Fruit fly (Drosophila melanogaster) whole organism, adult: ENCODE data around the gene RpS15Aa.

Experiments
- CG11617 ChIP-seq: fragments of 200-800 bp; sonication (Bioruptor generic); optimal IDR thresholded peaks from 2 replicates; lab custom pipeline; 2017; ENCODE audit warnings: mild to moderate bottlenecking, missing biosample characterization, missing genetic modification reagents, missing genetic modification characterization
- CG12768 ChIP-seq: fragments of 200-800 bp; sonication (Bioruptor generic); optimal IDR thresholded peaks from 2 replicates; lab custom pipeline; 2017; ENCODE audit warnings: missing biosample characterization, missing genetic modification characterization, mild to moderate bottlenecking, moderate library complexity, missing genetic modification reagents
- CG14711 ChIP-seq: fragments of 200-800 bp; sonication (Bioruptor generic); optimal IDR thresholded peaks from 2 replicates; lab custom pipeline; 2018; ENCODE audit warnings: missing biosample characterization, mild to moderate bottlenecking, missing genetic modification characterization, moderate library complexity
- CG7101 ChIP-seq: fragments of 200-800 bp; sonication (Bioruptor generic); optimal IDR thresholded peaks from 2 replicates; lab custom pipeline; 2018; ENCODE audit warnings: missing biosample characterization, mild to moderate bottlenecking, missing genetic modification characterization, moderate library complexity
- Hr96 ChIP-seq: fragments of 200-800 bp; sonication (Bioruptor generic); optimal IDR thresholded peaks from 2 replicates; lab custom pipeline; 2016; ENCODE audit warnings: missing biosample characterization, missing genetic modification characterization
- bab1 ChIP-seq: fragments of 200-800 bp; sonication (Bioruptor generic); optimal IDR thresholded peaks from 3 replicates; lab custom pipeline; 2019; ENCODE audit warnings: missing biosample characterization, mild to moderate bottlenecking, missing genetic modification characterization, moderate library complexity
- cic ChIP-seq: fragments of 200-800 bp; sonication (Bioruptor generic); optimal IDR thresholded peaks from 2 replicates; lab custom pipeline; 2017; ENCODE audit warnings: missing biosample characterization, mild to moderate bottlenecking, missing genetic modification characterization, moderate library complexity
- cnc ChIP-seq, 2 experiments: fragments of >200 bp; optimal IDR thresholded peaks; 2 replicates each; lab custom pipeline; 2017
- kay ChIP-seq: fragments of 200-800 bp; sonication (Bioruptor generic); peaks from one replicate; lab custom pipeline; 2016; ENCODE audit warnings: missing biosample characterization, missing genetic modification characterization, borderline replicate concordance
- ovo ChIP-seq: fragments of 200-800 bp; sonication (Bioruptor generic); optimal IDR thresholded peaks from 2 replicates; lab custom pipeline; 2016; ENCODE audit warnings: missing biosample characterization, missing genetic modification characterization
- pad ChIP-seq: fragments of 200-800 bp; sonication (Bioruptor generic); optimal IDR thresholded peaks from 3 replicates; lab custom pipeline; 2017; ENCODE audit warnings: missing biosample characterization, missing genetic modification characterization, mild to moderate bottlenecking, moderate library complexity, missing genetic modification reagents
- tj ChIP-seq: fragments of 200-800 bp; sonication (Bioruptor generic); optimal IDR thresholded peaks from 3 replicates; lab custom pipeline; 2017; ENCODE audit warnings: missing biosample characterization, mild to moderate bottlenecking, missing genetic modification characterization, moderate library complexity
- toe ChIP-seq: fragments of 200-800 bp; sonication (Bioruptor generic); optimal IDR thresholded peaks from 2 replicates; lab custom pipeline; 2016; ENCODE audit warnings: missing biosample characterization, missing genetic modification characterization

DNA sequence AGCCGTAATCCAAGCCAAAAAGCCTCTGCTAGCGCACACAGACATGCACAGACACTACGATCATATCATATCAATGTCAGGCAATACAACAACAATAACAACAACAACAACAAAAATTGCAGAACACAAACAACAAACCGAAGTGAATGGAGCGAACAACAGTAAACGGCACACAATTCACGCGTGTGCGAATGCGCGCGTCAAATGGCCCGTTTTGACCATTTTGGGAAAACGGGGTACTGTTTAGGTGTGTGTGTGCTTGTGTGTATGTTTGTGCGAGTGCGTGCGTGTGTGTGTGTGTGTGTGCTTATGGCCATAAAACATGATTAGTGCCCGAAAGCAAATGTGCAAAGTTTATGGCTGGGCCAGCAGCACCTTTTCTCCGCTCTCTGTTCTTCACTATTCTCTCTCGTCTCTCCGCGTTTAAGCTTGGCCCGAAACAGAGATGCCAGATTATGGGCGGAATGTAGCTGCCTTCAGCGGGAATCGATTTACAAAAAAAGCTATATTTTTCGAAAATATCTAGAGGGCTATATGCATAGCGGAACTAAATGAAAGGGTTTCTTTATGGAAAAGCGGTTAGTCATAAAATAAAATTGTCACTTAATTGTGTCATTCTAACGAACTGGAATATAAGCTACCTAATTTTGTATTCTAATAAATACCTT lies 36.5 kb downstream of the RpS15Aa start:
- no peak for TF ChIP-seq kay
- TF ChIP-seq tj (GFP tag; lab: Kevin White, UChicago): peak; percentile 22
- TF ChIP-seq Hr96 (GFP tag; lab: Kevin White, UChicago): no peak
- no peak for TF ChIP-seq bab1 (GFP tag; lab: Kevin White, UChicago)
- no peak for TF ChIP-seq CG12768 (GFP tag; lab: Kevin White, UChicago)
- no peak for TF ChIP-seq CG14711 (tag; lab: Kevin White, UChicago)
- no peak for TF ChIP-seq toe
- TF ChIP-seq CG7101 (tag; lab: Kevin White, UChicago): no peak
- TF ChIP-seq cic (GFP tag; lab: Kevin White, UChicago): no peak
- TF ChIP-seq CG11617 (GFP tag; lab: Kevin White, UChicago): no peak
- TF ChIP-seq ovo (GFP tag; lab: Kevin White, UChicago): peak; percentile 18
- TF ChIP-seq cnc (optimal IDR thresholded peaks at IDR 0.05; lab: Kevin White, UChicago): no peak
- no peak for TF ChIP-seq pad (GFP tag; lab: Kevin White, UChicago)
